Fruit fly (Drosophila melanogaster) whole organism, embryonic: ENCODE measurements around the gene Iyd.
A peak's percentile ranks its signal among the peaks of the same experiment; 100 is the strongest.

Experiments used
- Atf-2 ChIP-seq: fragments of 200-800 bp; sonication (Bioruptor generic); optimal IDR thresholded peaks from 2 replicates; lab custom pipeline; 2016; ENCODE audit warnings: missing biosample characterization, missing genetic modification characterization
- Awh ChIP-seq: fragments of 200-800 bp; sonication (Bioruptor generic); IDR thresholded peaks from 2 replicates; pipeline ENCODE4, ENCODE4 v1.3.6; 2022; ENCODE audit warnings: missing biosample characterization, missing genetic modification characterization
- B-H1 ChIP-seq: fragments of 200-800 bp; sonication (Bioruptor generic); IDR thresholded peaks from 3 replicates; pipeline ENCODE4 v1.3.6; 2022; ENCODE audit warnings: missing biosample characterization, missing genetic modification characterization
- Bgb ChIP-seq: fragments of 200-800 bp; sonication (Bioruptor generic); IDR thresholded peaks from 2 replicates; pipeline ENCODE4 v1.3.6; 2022; ENCODE audit warnings: missing biosample characterization, missing genetic modification characterization; ENCODE audit not compliant: partially characterized antibody
- C15 ChIP-seq: fragments of 200-800 bp; sonication (Bioruptor generic); IDR thresholded peaks from 3 replicates; pipeline ENCODE4 v1.3.6; 2022; ENCODE audit warnings: missing biosample characterization, missing genetic modification characterization
- CG10267 ChIP-seq: fragments of 200-800 bp; sonication (Bioruptor generic); optimal IDR thresholded peaks from 2 replicates; lab custom pipeline; 2018; ENCODE audit warnings: missing biosample characterization, mild to moderate bottlenecking, missing genetic modification characterization, moderate library complexity
- CG10274 ChIP-seq: fragments of 200-800 bp; sonication (Bioruptor generic); optimal IDR thresholded peaks from 3 replicates; lab custom pipeline; 2017; ENCODE audit warnings: missing biosample characterization, mild to moderate bottlenecking, missing genetic modification characterization
- CG12769 ChIP-seq: fragments of 200-800 bp; sonication (Bioruptor generic); optimal IDR thresholded peaks from 2 replicates; lab custom pipeline; 2019; ENCODE audit warnings: missing biosample characterization, mild to moderate bottlenecking, missing genetic modification characterization, moderate library complexity
- CG13624 ChIP-seq: fragments of 200-800 bp; sonication (Bioruptor generic); optimal IDR thresholded peaks from 2 replicates; lab custom pipeline; 2016; ENCODE audit warnings: missing biosample characterization, missing genetic modification characterization
- CG17359 ChIP-seq: fragments of 200-800 bp; sonication (Bioruptor generic); optimal IDR thresholded peaks from 3 replicates; lab custom pipeline; 2018; ENCODE audit warnings: missing biosample characterization, mild to moderate bottlenecking, missing genetic modification characterization, moderate library complexity
- CG17361 ChIP-seq: fragments of 200-800 bp; sonication (Bioruptor generic); IDR thresholded peaks from 3 replicates; pipeline ENCODE4 v1.3.6; 2022; ENCODE audit warnings: missing biosample characterization, missing genetic modification characterization
- CG18619 ChIP-seq: fragments of 200-800 bp; sonication (Bioruptor generic); optimal IDR thresholded peaks from 3 replicates; lab custom pipeline; 2017; ENCODE audit warnings: missing biosample characterization, mild to moderate bottlenecking, missing genetic modification characterization
- CG2889 ChIP-seq: fragments of 200-800 bp; sonication (Bioruptor generic); IDR thresholded peaks from 3 replicates; pipeline ENCODE4 v1.3.6; 2022; ENCODE audit warnings: missing biosample characterization, missing genetic modification characterization
- CG32767 ChIP-seq: fragments of 200-800 bp; sonication (Bioruptor generic); IDR thresholded peaks from 2 replicates; pipeline ENCODE4 v1.3.6; 2022; ENCODE audit warnings: missing biosample characterization, missing genetic modification characterization
- CG42726 ChIP-seq: fragments of 200-800 bp; sonication (Bioruptor generic); IDR thresholded peaks from 2 replicates; pipeline ENCODE4 v1.3.6; 2022; ENCODE audit warnings: missing biosample characterization, missing genetic modification characterization; ENCODE audit not compliant: partially characterized antibody
- CG4617 ChIP-seq: fragments of 200-800 bp; sonication (Bioruptor generic); optimal IDR thresholded peaks from 3 replicates; lab custom pipeline; 2016; ENCODE audit warnings: missing biosample characterization, missing genetic modification characterization, borderline replicate concordance
- CG4820 ChIP-seq: fragments of 200-800 bp; sonication (Bioruptor generic); optimal IDR thresholded peaks from 3 replicates; lab custom pipeline; 2016; ENCODE audit warnings: missing biosample characterization, missing genetic modification characterization
- CG6854 ChIP-seq: fragments of 200-800 bp; sonication (Bioruptor generic); optimal IDR thresholded peaks from 3 replicates; lab custom pipeline; 2017; ENCODE audit warnings: missing biosample characterization, mild to moderate bottlenecking, missing genetic modification characterization
- CG7839 ChIP-seq: fragments of 200-800 bp; sonication (Bioruptor generic); optimal IDR thresholded peaks from 3 replicates; lab custom pipeline; 2018; ENCODE audit warnings: missing biosample characterization, mild to moderate bottlenecking, missing genetic modification characterization, moderate library complexity
- CG9932 ChIP-seq: fragments of 200-800 bp; sonication (Bioruptor generic); IDR thresholded peaks from 2 replicates; pipeline ENCODE4 v1.3.6; 2022; ENCODE audit warnings: missing biosample characterization, missing genetic modification characterization
- ERR ChIP-seq: fragments of 200-800 bp; sonication (Bioruptor generic); optimal IDR thresholded peaks from 2 replicates; lab custom pipeline; 2016; ENCODE audit warnings: missing biosample characterization, missing genetic modification characterization
- Eip74EF ChIP-seq, 2 experiments: fragments of 200-800 bp in 1 of 2; fragments of >200 bp in 1 of 2; sonication (Bioruptor generic) in 1 of 2; optimal IDR thresholded peaks; 2 replicates each; lab custom pipeline; 2017 to 2019; ENCODE audit warnings: missing biosample characterization in 2 of 2, missing genetic modification characterization in 2 of 2, mild to moderate bottlenecking in 1 of 2, moderate library complexity in 1 of 2
- Fer1 ChIP-seq: fragments of 200-800 bp; sonication (Bioruptor generic); optimal IDR thresholded peaks from 2 replicates; lab custom pipeline; 2017; ENCODE audit warnings: missing biosample characterization, mild to moderate bottlenecking, missing genetic modification characterization
- Gsc ChIP-seq: fragments of 200-800 bp; sonication (Bioruptor generic); IDR thresholded peaks from 2 replicates; pipeline ENCODE4 v1.3.6; 2022; ENCODE audit warnings: missing biosample characterization, missing genetic modification characterization
- NC2β ChIP-seq: fragments of 200-800 bp; sonication (Bioruptor generic); optimal IDR thresholded peaks from 2 replicates; lab custom pipeline; 2016; ENCODE audit warnings: missing biosample characterization, missing genetic modification characterization
- Pdp1 ChIP-seq, 2 experiments: fragments of 200-800 bp; sonication (Bioruptor generic); optimal IDR thresholded peaks; 3 replicates each; lab custom pipeline; 2016; ENCODE audit warnings: missing biosample characterization in 2 of 2, missing genetic modification characterization in 2 of 2, mild to moderate bottlenecking in 1 of 2, moderate library complexity in 1 of 2
- Sry-β ChIP-seq: fragments of 200-800 bp; sonication (Bioruptor generic); optimal IDR thresholded peaks from 2 replicates; lab custom pipeline; 2018; ENCODE audit warnings: missing biosample characterization, mild to moderate bottlenecking, missing genetic modification characterization, moderate library complexity
- Ssrp ChIP-seq: fragments of 200-800 bp; sonication (Bioruptor generic); optimal IDR thresholded peaks from 2 replicates; lab custom pipeline; 2018; ENCODE audit warnings: missing biosample characterization, mild to moderate bottlenecking, missing genetic modification characterization, moderate library complexity
- TFAM ChIP-seq: fragments of 200-800 bp; sonication (Bioruptor generic); optimal IDR thresholded peaks from 2 replicates; lab custom pipeline; 2017; ENCODE audit warnings: missing biosample characterization, missing genetic modification characterization, inconsistent platforms
- Vsx1 ChIP-seq: fragments of 200-800 bp; sonication (Bioruptor generic); optimal IDR thresholded peaks from 2 replicates; lab custom pipeline; 2017; ENCODE audit warnings: missing biosample characterization, mild to moderate bottlenecking, missing genetic modification characterization, missing genetic modification reagents
- Xrp1 ChIP-seq: fragments of 200-800 bp; sonication (Bioruptor generic); IDR thresholded peaks from 2 replicates; pipeline ENCODE4 v1.3.6; 2022; ENCODE audit warnings: missing biosample characterization, missing genetic modification characterization
- YL-1 ChIP-seq: fragments of 200-800 bp; sonication (Bioruptor generic); optimal IDR thresholded peaks from 3 replicates; lab custom pipeline; 2017; ENCODE audit warnings: missing biosample characterization, mild to moderate bottlenecking, missing genetic modification characterization
- abd-A ChIP-seq: fragments of 200-800 bp; sonication (Bioruptor generic); optimal IDR thresholded peaks from 3 replicates; lab custom pipeline; 2019; ENCODE audit warnings: missing biosample characterization, mild to moderate bottlenecking, missing genetic modification characterization, moderate library complexity
- al ChIP-seq: fragments of 200-800 bp; sonication (Bioruptor generic); IDR thresholded peaks from 2 replicates; pipeline ENCODE4 v1.3.6; 2022; ENCODE audit warnings: missing biosample characterization, missing genetic modification characterization
- bcd ChIP-seq: fragments of 200-800 bp; sonication (Bioruptor generic); optimal IDR thresholded peaks from 2 replicates; lab custom pipeline; 2017; ENCODE audit warnings: missing biosample characterization, mild to moderate bottlenecking, missing genetic modification characterization
- bigmax ChIP-seq: fragments of 200-800 bp; sonication (Bioruptor generic); optimal IDR thresholded peaks from 2 replicates; lab custom pipeline; 2018; ENCODE audit warnings: missing biosample characterization, mild to moderate bottlenecking, missing genetic modification characterization
- btn ChIP-seq: fragments of 200-800 bp; sonication (Bioruptor generic); optimal IDR thresholded peaks from 2 replicates; lab custom pipeline; 2016; ENCODE audit warnings: missing biosample characterization, missing genetic modification characterization
- danr ChIP-seq: fragments of 200-800 bp; sonication (Bioruptor generic); IDR thresholded peaks from 2 replicates; pipeline ENCODE4 v1.3.6; 2022; ENCODE audit warnings: missing biosample characterization, missing genetic modification characterization
- dmrt99B ChIP-seq: fragments of 200-800 bp; sonication (Bioruptor generic); optimal IDR thresholded peaks from 2 replicates; lab custom pipeline; 2018; ENCODE audit warnings: missing biosample characterization, mild to moderate bottlenecking, missing genetic modification characterization, moderate library complexity
- grn ChIP-seq: fragments of 200-800 bp; sonication (Bioruptor generic); optimal IDR thresholded peaks from 3 replicates; lab custom pipeline; 2017; ENCODE audit warnings: missing biosample characterization, missing genetic modification characterization
- lmd ChIP-seq: fragments of 200-800 bp; sonication (Bioruptor generic); IDR thresholded peaks from 2 replicates; pipeline ENCODE4 v1.3.6; 2022; ENCODE audit warnings: missing biosample characterization, missing genetic modification characterization
- luna ChIP-seq: fragments of 200-800 bp; sonication (Bioruptor generic); optimal IDR thresholded peaks from 2 replicates; lab custom pipeline; 2016; ENCODE audit warnings: missing biosample characterization, missing genetic modification characterization
- maf-S ChIP-seq: fragments of 200-800 bp; sonication (Bioruptor generic); optimal IDR thresholded peaks from 2 replicates; lab custom pipeline; 2016; ENCODE audit warnings: missing biosample characterization, missing genetic modification characterization
- pita ChIP-seq: fragments of 200-800 bp; sonication (Bioruptor generic); optimal IDR thresholded peaks from 2 replicates; lab custom pipeline; 2017; ENCODE audit warnings: missing biosample characterization, mild to moderate bottlenecking, missing genetic modification characterization
- scrt ChIP-seq: fragments of 200-800 bp; sonication (Bioruptor generic); optimal IDR thresholded peaks from 2 replicates; lab custom pipeline; 2018; ENCODE audit warnings: missing biosample characterization, mild to moderate bottlenecking, missing genetic modification characterization, moderate library complexity
- so ChIP-seq: fragments of 200-800 bp; sonication (Bioruptor generic); IDR thresholded peaks from 3 replicates; pipeline ENCODE4 v1.3.6; 2022; ENCODE audit warnings: missing biosample characterization, missing genetic modification characterization
- tap ChIP-seq: fragments of 200-800 bp; optimal IDR thresholded peaks from 3 replicates; lab custom pipeline; 2019; ENCODE audit warnings: missing biosample characterization, mild to moderate bottlenecking, missing genetic modification characterization, moderate library complexity
- trem ChIP-seq: fragments of 200-800 bp; optimal IDR thresholded peaks from 3 replicates; lab custom pipeline; 2019; ENCODE audit warnings: missing biosample characterization, mild to moderate bottlenecking, missing genetic modification characterization, moderate library complexity
- vnd ChIP-seq: fragments of 200-800 bp; sonication (Bioruptor generic); IDR thresholded peaks from 3 replicates; pipeline ENCODE4 v1.3.6; 2022; ENCODE audit warnings: missing biosample characterization, missing genetic modification characterization; ENCODE audit not compliant: partially characterized antibody

The Iyd gene

dm6 chr3L:11125636-11126532, 29.8 kb upstream of the Iyd start (continued):
- TF ChIP-seq CG4617 (GFP tag; lab: Kevin White, UChicago) = no peak
- TF ChIP-seq CG2889 (GFP tag; lab: Robert Waterston, UW) = no peak
- TF ChIP-seq CG7839 (tag; lab: Kevin White, UChicago) = no peak
- no peak for TF ChIP-seq pita (GFP tag; lab: Kevin White, UChicago)
- no peak for TF ChIP-seq dmrt99B
- TF ChIP-seq Xrp1 = 0 out of 2 replicates have a peak, but pooled peaks have one; percentile 11
- TF ChIP-seq C15 (GFP tag; lab: Robert Waterston, UW) = no peak
- peak; percentile 55 for TF ChIP-seq trem (tag; lab: Kevin White, UChicago)
- TF ChIP-seq TFAM (GFP tag; lab: Kevin White, UChicago) = no peak
- TF ChIP-seq CG18619 (GFP tag; lab: Kevin White, UChicago) = no peak
- TF ChIP-seq CG12769 (tag; lab: Kevin White, UChicago) = no peak
- no peak for TF ChIP-seq Ssrp (tag; lab: Kevin White, UChicago)
- no peak for TF ChIP-seq NC2β (GFP tag; lab: Kevin White, UChicago)
- no peak for TF ChIP-seq btn (GFP tag; lab: Kevin White, UChicago)
- no peak for TF ChIP-seq so (GFP tag; lab: Robert Waterston, UW)
- TF ChIP-seq CG17359 (tag; lab: Kevin White, UChicago) = no peak
- no peak for TF ChIP-seq luna
- no peak for TF ChIP-seq YL-1 (GFP tag; lab: Kevin White, UChicago)
- no peak for TF ChIP-seq ERR (GFP tag; lab: Kevin White, UChicago)
- no peak for TF ChIP-seq bigmax (GFP tag; lab: Kevin White, UChicago)
- no peak for TF ChIP-seq tap
- peak; percentile 15 for TF ChIP-seq bcd (GFP tag; lab: Kevin White, UChicago)
- peak; percentile 40 for TF ChIP-seq scrt (GFP tag; lab: Kevin White, UChicago)
- no peak for TF ChIP-seq danr
- no peak for TF ChIP-seq Vsx1 (GFP tag; lab: Kevin White, UChicago)
- TF ChIP-seq lmd (GFP tag; lab: Robert Waterston, UW) = no peak
- no peak for TF ChIP-seq Awh
- no peak for TF ChIP-seq al (GFP tag; lab: Robert Waterston, UW)
- no peak for TF ChIP-seq CG42726
- no peak for TF ChIP-seq Bgb
- TF ChIP-seq abd-A (tag; lab: Kevin White, UChicago) = no peak
- peak; percentile 22; the same call in 1 of the 3 replicates for TF ChIP-seq CG17361 (GFP tag; lab: Robert Waterston, UW)
- TF ChIP-seq B-H1 (GFP tag; lab: Robert Waterston, UW) = no peak
- TF ChIP-seq Fer1 (GFP tag; lab: Kevin White, UChicago) = peak; percentile 6
- TF ChIP-seq CG4820 (GFP tag; lab: Kevin White, UChicago) = no peak
- no peak for TF ChIP-seq CG10267 (tag; lab: Kevin White, UChicago)
- no peak for TF ChIP-seq CG32767 (GFP tag; lab: Robert Waterston, UW)
- TF ChIP-seq CG10274 (GFP tag; lab: Kevin White, UChicago) = no peak
- TF ChIP-seq Atf-2 (GFP tag; lab: Kevin White, UChicago) = no peak
- TF ChIP-seq grn = no peak
- no peak for TF ChIP-seq CG6854 (GFP tag; lab: Kevin White, UChicago)
- no peak for TF ChIP-seq maf-S
- TF ChIP-seq Pdp1 (GFP tag; optimal IDR thresholded peaks at IDR 0.05; lab: Kevin White, UChicago) = no peak
- TF ChIP-seq vnd (GFP tag; lab: Robert Waterston, UW) = no peak
- no peak for TF ChIP-seq Sry-β
- 0 out of 2 replicates have a peak, but pooled peaks have one; percentile 7 for TF ChIP-seq CG9932 (GFP tag; lab: Robert Waterston, UW)
- no peak for TF ChIP-seq Eip74EF (GFP tag; optimal IDR thresholded peaks at IDR 0.05; lab: Kevin White, UChicago)
- TF ChIP-seq CG13624 (GFP tag; lab: Kevin White, UChicago) = no peak
- TF ChIP-seq Gsc = no peak
